Worm (Caenorhabditis elegans) whole organism, L2 larva: ENCODE data around the gene msrp-7.
A peak's percentile ranks its signal among the peaks of the same experiment; 100 is the strongest.

Experiments
- C34F6.9 ChIP-seq: fragments of 150-350 bp; optimal IDR thresholded peaks from 2 replicates; lab custom pipeline; 2014; ENCODE audit warnings: missing biosample characterization, missing genetic modification characterization
- F13H6.1 ChIP-seq: sonication (generic microtip); optimal IDR thresholded peaks from 2 replicates; lab custom pipeline; 2016; ENCODE audit warnings: missing genetic modification characterization, missing compliant biosample characterization
- R02D3.7 ChIP-seq: fragments of 150-350 bp; optimal IDR thresholded peaks from 2 replicates; lab custom pipeline; 2014; ENCODE audit warnings: missing biosample characterization, missing genetic modification characterization
- Y55F3AM.14 ChIP-seq: fragments of 200-800 bp; sonication (Bioruptor generic); optimal IDR thresholded peaks from 2 replicates; lab custom pipeline; 2018; ENCODE audit warnings: mild to moderate bottlenecking, missing genetic modification characterization, missing compliant biosample characterization
- ZK546.5 ChIP-seq: sonication (generic microtip); optimal IDR thresholded peaks from 2 replicates; lab custom pipeline; 2017; ENCODE audit warnings: missing biosample characterization, missing genetic modification characterization
- alr-1 ChIP-seq: fragments of 150-350 bp; optimal IDR thresholded peaks from 2 replicates; lab custom pipeline; 2014; ENCODE audit warnings: missing biosample characterization, missing genetic modification characterization
- aly-2 ChIP-seq: fragments of 150-350 bp; optimal IDR thresholded peaks from 2 replicates; lab custom pipeline; 2014; ENCODE audit warnings: missing biosample characterization, missing genetic modification characterization
- ama-1 ChIP-seq: fragments of 150-350 bp; optimal IDR thresholded peaks from 2 replicates; lab custom pipeline; 2018; ENCODE audit warnings: inconsistent platforms
- blmp-1 ChIP-seq: sonication (generic microtip); optimal IDR thresholded peaks from 2 replicates; lab custom pipeline; 2017; ENCODE audit warnings: missing genetic modification characterization, mild to moderate bottlenecking, missing compliant biosample characterization, antibody characterized with exemption, moderate library complexity; ENCODE audit not compliant: insufficient read depth
- ceh-16 ChIP-seq: fragments of 150-350 bp; optimal IDR thresholded peaks from 2 replicates; lab custom pipeline; 2014; ENCODE audit warnings: missing biosample characterization, missing genetic modification characterization
- ceh-82 ChIP-seq: fragments of 150-350 bp; optimal IDR thresholded peaks from 2 replicates; lab custom pipeline; 2014; ENCODE audit warnings: missing biosample characterization, missing genetic modification characterization
- crh-2 ChIP-seq: sonication (generic microtip); optimal IDR thresholded peaks from 2 replicates; lab custom pipeline; 2017; ENCODE audit warnings: missing biosample characterization, missing genetic modification characterization
- dmd-4 ChIP-seq: sonication (generic microtip); optimal IDR thresholded peaks from 2 replicates; lab custom pipeline; 2017; ENCODE audit warnings: missing biosample characterization, missing genetic modification characterization
- egl-27 ChIP-seq: sonication (generic microtip); optimal IDR thresholded peaks from 3 replicates; lab custom pipeline; 2017; ENCODE audit warnings: missing biosample characterization, missing genetic modification reagents, missing genetic modification characterization
- elt-1 ChIP-seq: fragments of 150-350 bp; optimal IDR thresholded peaks from 2 replicates; lab custom pipeline; 2014; ENCODE audit warnings: missing biosample characterization, missing genetic modification characterization
- elt-3 ChIP-seq: sonication (generic microtip); optimal IDR thresholded peaks from 2 replicates; lab custom pipeline; 2017; ENCODE audit warnings: missing biosample characterization, missing genetic modification characterization
- fos-1 ChIP-seq: fragments of 150-350 bp; optimal IDR thresholded peaks from 2 replicates; lab custom pipeline; 2014; ENCODE audit warnings: missing biosample characterization, missing genetic modification characterization
- gmeb-1 ChIP-seq: fragments of 150-350 bp; optimal IDR thresholded peaks from 2 replicates; lab custom pipeline; 2014; ENCODE audit warnings: missing biosample characterization, missing genetic modification characterization
- lin-11 ChIP-seq: fragments of 150-350 bp; sonication (generic microtip); optimal IDR thresholded peaks from 2 replicates; lab custom pipeline; 2014; ENCODE audit warnings: missing biosample characterization, missing genetic modification characterization, inconsistent platforms, mixed read lengths
- lin-13 ChIP-seq: fragments of 150-350 bp; optimal IDR thresholded peaks from 2 replicates; lab custom pipeline; 2014; ENCODE audit warnings: missing biosample characterization, missing genetic modification reagents, missing genetic modification characterization
- lin-39 ChIP-seq: fragments of 150-350 bp; optimal IDR thresholded peaks from 2 replicates; lab custom pipeline; 2014; ENCODE audit warnings: missing biosample characterization, missing genetic modification reagents, missing genetic modification characterization
- lsy-2 ChIP-seq, 2 experiments: fragments of 150-350 bp in 1 of 2; sonication (generic microtip) in 1 of 2; optimal IDR thresholded peaks; 2 replicates each; lab custom pipeline; 2014 to 2017; ENCODE audit warnings: missing biosample characterization in 2 of 2, missing genetic modification characterization in 2 of 2
- mab-5 ChIP-seq: fragments of 150-350 bp; optimal IDR thresholded peaks from 2 replicates; lab custom pipeline; 2014; ENCODE audit warnings: missing biosample characterization, missing genetic modification characterization
- mbf-1 ChIP-seq: sonication (generic microtip); optimal IDR thresholded peaks from 2 replicates; lab custom pipeline; 2017; ENCODE audit warnings: missing biosample characterization, missing genetic modification characterization
- mdl-1 ChIP-seq, 2 experiments: fragments of 150-350 bp in 1 of 2; sonication (generic microtip) in 1 of 2; optimal IDR thresholded peaks; 2 replicates each; lab custom pipeline; 2017; ENCODE audit warnings: missing biosample characterization in 2 of 2, missing genetic modification characterization in 2 of 2
- nhr-10 ChIP-seq: sonication (generic microtip); optimal IDR thresholded peaks from 2 replicates; lab custom pipeline; 2017; ENCODE audit warnings: missing biosample characterization, missing genetic modification characterization
- nhr-11 ChIP-seq: fragments of 150-350 bp; optimal IDR thresholded peaks from 2 replicates; lab custom pipeline; 2014; ENCODE audit warnings: missing biosample characterization, missing genetic modification characterization
- nhr-12 ChIP-seq: fragments of 150-350 bp; optimal IDR thresholded peaks from 2 replicates; lab custom pipeline; 2014; ENCODE audit warnings: missing biosample characterization, missing genetic modification characterization
- nhr-129 ChIP-seq: fragments of 150-350 bp; optimal IDR thresholded peaks from 2 replicates; lab custom pipeline; 2014; ENCODE audit warnings: missing biosample characterization, missing genetic modification characterization
- nhr-21 ChIP-seq: fragments of 150-350 bp; optimal IDR thresholded peaks from 2 replicates; lab custom pipeline; 2014; ENCODE audit warnings: missing biosample characterization, missing genetic modification characterization
- nhr-23 ChIP-seq: fragments of 150-350 bp; optimal IDR thresholded peaks from 2 replicates; lab custom pipeline; 2014; ENCODE audit warnings: missing biosample characterization, missing genetic modification reagents, missing genetic modification characterization
- nhr-237 ChIP-seq: fragments of 150-350 bp; optimal IDR thresholded peaks from 2 replicates; lab custom pipeline; 2014; ENCODE audit warnings: missing biosample characterization, missing genetic modification characterization
- nhr-25 ChIP-seq: fragments of 150-350 bp; sonication (generic microtip); optimal IDR thresholded peaks from 3 replicates; lab custom pipeline; 2014; ENCODE audit warnings: missing biosample characterization, missing genetic modification characterization
- nhr-6 ChIP-seq: fragments of 150-350 bp; optimal IDR thresholded peaks from 2 replicates; lab custom pipeline; 2014; ENCODE audit warnings: missing biosample characterization, missing genetic modification characterization
- nhr-77 ChIP-seq: fragments of 150-350 bp; optimal IDR thresholded peaks from 2 replicates; lab custom pipeline; 2014; ENCODE audit warnings: missing biosample characterization, missing genetic modification characterization
- peb-1 ChIP-seq: fragments of 150-350 bp; optimal IDR thresholded peaks from 2 replicates; lab custom pipeline; 2014; ENCODE audit warnings: missing biosample characterization, missing genetic modification characterization
- sem-4 ChIP-seq: fragments of 150-350 bp; optimal IDR thresholded peaks from 2 replicates; lab custom pipeline; 2014; ENCODE audit warnings: missing biosample characterization, missing genetic modification reagents, missing genetic modification characterization
- skn-1 ChIP-seq: sonication (generic microtip); optimal IDR thresholded peaks from 2 replicates; lab custom pipeline; 2017; ENCODE audit warnings: missing biosample characterization, missing genetic modification characterization
- sma-3 ChIP-seq: sonication (generic microtip); optimal IDR thresholded peaks from 2 replicates; lab custom pipeline; 2016; ENCODE audit warnings: missing genetic modification reagents, missing genetic modification characterization, missing compliant biosample characterization
- sma-9 ChIP-seq, 2 experiments: fragments of 150-350 bp in 1 of 2; sonication (generic microtip) in 1 of 2; optimal IDR thresholded peaks; 2 replicates each; lab custom pipeline; 2014 to 2016; ENCODE audit warnings: missing genetic modification characterization in 2 of 2, mild to moderate bottlenecking in 1 of 2, missing biosample characterization in 1 of 2, missing compliant biosample characterization in 1 of 2, missing genetic modification reagents in 1 of 2, moderate library complexity in 1 of 2
- snpc-4 ChIP-seq: fragments of 150-350 bp; optimal IDR thresholded peaks from 2 replicates; lab custom pipeline; 2014; ENCODE audit warnings: missing biosample characterization, missing genetic modification characterization
- unc-39 ChIP-seq: fragments of 150-350 bp; optimal IDR thresholded peaks from 2 replicates; lab custom pipeline; 2014; ENCODE audit warnings: missing biosample characterization, missing genetic modification characterization
- unc-55 ChIP-seq: fragments of 150-350 bp; sonication (generic microtip); optimal IDR thresholded peaks from 3 replicates; lab custom pipeline; 2014; ENCODE audit warnings: missing biosample characterization, missing genetic modification reagents, missing genetic modification characterization
- unc-62 ChIP-seq: fragments of 150-350 bp; optimal IDR thresholded peaks from 2 replicates; lab custom pipeline; 2014; ENCODE audit warnings: missing biosample characterization, missing genetic modification reagents, missing genetic modification characterization
- zag-1 ChIP-seq: fragments of 150-350 bp; optimal IDR thresholded peaks from 2 replicates; lab custom pipeline; 2014; ENCODE audit warnings: missing biosample characterization, missing genetic modification characterization
- ztf-1 ChIP-seq: fragments of 200-800 bp; sonication (Bioruptor generic); conservative IDR thresholded peaks from 2 replicates; pipeline ENCODE4 v1.3.6; 2022; ENCODE audit warnings: missing genetic modification characterization, missing compliant biosample characterization
- ztf-11 ChIP-seq: sonication (generic microtip); optimal IDR thresholded peaks from 2 replicates; lab custom pipeline; 2017; ENCODE audit warnings: missing biosample characterization, missing genetic modification characterization
- ztf-4 ChIP-seq: fragments of 150-350 bp; optimal IDR thresholded peaks from 2 replicates; lab custom pipeline; 2014; ENCODE audit warnings: missing biosample characterization, missing genetic modification characterization

The msrp-7 gene

ce11 chrII:10851110-10851509 is 40.3 kb downstream of the msrp-7 start:
- no peak for TF ChIP-seq nhr-77 (tag; lab: Kevin White, UChicago)
- TF ChIP-seq nhr-10 (tag; lab: Kevin White, UChicago) = no peak
- peak; percentile 87 for TF ChIP-seq nhr-25
- peak in 1 of 2 experiments; percentile 44 for TF ChIP-seq mdl-1 (tag; optimal IDR thresholded peaks at IDR 0.05; lab: Kevin White, UChicago)
- peak; percentile 45 for TF ChIP-seq lin-13
- no peak for TF ChIP-seq alr-1 (tag; lab: Kevin White, UChicago)
- TF ChIP-seq nhr-6 (tag; lab: Kevin White, UChicago) = no peak
- TF ChIP-seq peb-1 (tag; lab: Kevin White, UChicago) = no peak
- TF ChIP-seq ama-1 (lab: Kevin White, UChicago) = no peak
- TF ChIP-seq nhr-237 = no peak
- peak; percentile 68 for TF ChIP-seq egl-27
- TF ChIP-seq ceh-16 = peak; percentile 55
- TF ChIP-seq sma-3 (GFP tag; lab: Kevin White, UChicago) = peak; percentile 82
- no peak for TF ChIP-seq lin-39 (tag; lab: Kevin White, UChicago)
- no peak for TF ChIP-seq elt-1
- TF ChIP-seq blmp-1 (tag; lab: Kevin White, UChicago) = peak; percentile 47
- TF ChIP-seq C34F6.9 = peak; percentile 95
- TF ChIP-seq gmeb-1 (tag; lab: Kevin White, UChicago) = peak; percentile 35
- no peak for TF ChIP-seq nhr-12
- no peak for TF ChIP-seq R02D3.7 (tag; lab: Kevin White, UChicago)
- TF ChIP-seq ztf-4 = peak; percentile 53
- TF ChIP-seq unc-55 = peak; percentile 34
- TF ChIP-seq lsy-2 (tag; optimal IDR thresholded peaks at IDR 0.05; lab: Kevin White, UChicago) = peak; percentile 22 to 78
- TF ChIP-seq F13H6.1 (tag; lab: Kevin White, UChicago) = peak; percentile 90
- TF ChIP-seq elt-3 (tag; lab: Kevin White, UChicago) = no peak
- TF ChIP-seq sem-4 (tag; lab: Kevin White, UChicago) = peak; percentile 70
- TF ChIP-seq aly-2 (tag; lab: Kevin White, UChicago) = no peak
- TF ChIP-seq ZK546.5 = no peak
- TF ChIP-seq sma-9 (GFP tag; optimal IDR thresholded peaks at IDR 0.05; lab: Kevin White, UChicago) = peak; percentile 80
- TF ChIP-seq sma-9 (tag; optimal IDR thresholded peaks at IDR 0.05; lab: Kevin White, UChicago) = no peak
- no peak for TF ChIP-seq lin-11 (tag; lab: Kevin White, UChicago)
- TF ChIP-seq zag-1 = no peak
- TF ChIP-seq unc-39 (tag; lab: Kevin White, UChicago) = no peak
- TF ChIP-seq fos-1 (tag; lab: Kevin White, UChicago) = peak; percentile 72
- peak; percentile 89 for TF ChIP-seq crh-2 (tag; lab: Kevin White, UChicago)
- peak; percentile 87 for TF ChIP-seq nhr-129 (tag; lab: Kevin White, UChicago)
- TF ChIP-seq nhr-11 (tag; lab: Kevin White, UChicago) = no peak
- TF ChIP-seq skn-1 (tag; lab: Kevin White, UChicago) = no peak
- no peak for TF ChIP-seq nhr-23 (tag; lab: Kevin White, UChicago)
- TF ChIP-seq snpc-4 (tag; lab: Kevin White, UChicago) = peak; percentile 69
- no peak for TF ChIP-seq mbf-1 (tag; lab: Kevin White, UChicago)
- peak; percentile 64 for TF ChIP-seq nhr-21 (tag; lab: Kevin White, UChicago)
- no peak for TF ChIP-seq Y55F3AM.14 (GFP tag; lab: Kevin White, UChicago)
- no peak for TF ChIP-seq dmd-4 (tag; lab: Kevin White, UChicago)
- TF ChIP-seq ztf-1 (GFP tag; lab: Robert Waterston, UW) = no peak
- TF ChIP-seq mab-5 = peak; percentile 58
- TF ChIP-seq unc-62 (GFP tag; lab: Kevin White, UChicago) = peak; percentile 96
- TF ChIP-seq ceh-82 (tag; lab: Kevin White, UChicago) = no peak
- no peak for TF ChIP-seq ztf-11 (tag; lab: Kevin White, UChicago)
